Worm (Caenorhabditis elegans): Measurements from ENCODE around the gene R11G1.7.

R11G1.7 gene

DNA sequence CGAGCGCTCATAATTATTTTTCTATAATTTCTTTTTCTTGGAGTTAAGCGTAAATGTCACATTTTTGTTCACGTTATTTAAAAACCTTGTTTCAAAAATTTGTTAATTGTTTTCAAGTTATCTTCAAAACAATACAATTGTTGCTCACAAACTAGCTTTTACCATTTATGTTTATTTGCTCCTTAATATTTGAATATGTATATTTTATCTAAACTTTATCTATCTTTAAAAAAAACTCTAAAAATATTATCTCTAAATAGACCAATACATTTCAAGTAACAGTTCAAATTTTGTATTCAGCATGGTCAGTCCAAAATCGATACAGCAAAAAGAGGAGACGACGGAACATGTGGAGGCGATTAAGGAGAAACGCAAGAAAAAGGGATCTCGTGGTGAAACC is at the start of gene R11G1.7:
Gene R11G1.7, plus strand, starts transcription at position 301 of the 400 bp plus-strand sequence.
- TF ChIP-seq W03F9.2 (tag; optimal IDR thresholded peaks at IDR 0.05) (no peak), dao-5 (tag; optimal IDR thresholded peaks at IDR 0.05) (no peak), him-1 (tag; optimal IDR thresholded peaks at IDR 0.05) (no peak)

- TF ChIP-seq him-1 (tag; optimal IDR thresholded peaks at IDR 0.05) (no peak), W03F9.2 (tag; optimal IDR thresholded peaks at IDR 0.05) (no peak), dao-5 (tag; optimal IDR thresholded peaks at IDR 0.05) (no peak)
Observed at ce11 chrX:3610442-3610841, 45.6 kb upstream of the R11G1.7 start.

DNA sequence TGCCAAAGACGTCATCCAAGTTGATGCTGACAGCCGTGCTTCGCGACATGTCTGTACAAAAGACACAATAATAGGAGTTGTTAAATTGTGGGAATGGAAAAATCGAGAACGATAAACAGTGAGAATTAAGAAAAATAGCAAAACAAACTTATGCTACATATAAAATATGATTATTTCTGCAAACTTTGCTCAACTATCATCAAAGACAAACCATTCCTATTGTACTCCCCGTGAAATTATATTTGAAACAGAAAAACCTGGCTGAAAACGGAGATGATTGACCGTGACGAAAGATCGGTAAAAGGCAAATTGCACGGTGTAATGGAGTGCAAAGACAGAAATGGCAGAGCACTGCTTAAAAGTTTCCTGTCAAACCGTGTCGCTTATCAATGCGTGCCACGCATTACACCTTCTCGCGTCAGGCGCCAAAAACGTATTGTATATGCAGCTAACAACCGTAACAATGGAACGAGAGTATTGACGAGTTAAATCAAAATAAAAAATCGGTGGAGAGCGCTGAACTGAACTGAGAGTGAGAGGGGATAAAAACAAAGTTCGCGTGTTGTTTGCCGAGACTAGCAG is 44.9 kb upstream of the R11G1.7 start, which contains the start of gene C18B2.5:
Gene C18B2.5, minus strand, starts transcription at position 51 of the 582 bp plus-strand sequence.
- TF ChIP-seq W03F9.2 (tag; optimal IDR thresholded peaks at IDR 0.05) = no peak
- no peak for TF ChIP-seq dao-5 (tag; optimal IDR thresholded peaks at IDR 0.05)
- TF ChIP-seq him-1 (tag; optimal IDR thresholded peaks at IDR 0.05) = no peak

- TF ChIP-seq W03F9.2 (tag; optimal IDR thresholded peaks at IDR 0.05) (no peak), dao-5 (tag; optimal IDR thresholded peaks at IDR 0.05) (no peak), him-1 (tag; optimal IDR thresholded peaks at IDR 0.05) (no peak)
Observed at ce11 chrX:3611740-3612139, 44.3 kb upstream of the R11G1.7 start.

ce11 chrX:3613665-3614064 is 42.4 kb upstream of the R11G1.7 start:
- TF ChIP-seq W03F9.2 (tag; optimal IDR thresholded peaks at IDR 0.05) (no peak), dao-5 (tag; optimal IDR thresholded peaks at IDR 0.05) (no peak), him-1 (tag; optimal IDR thresholded peaks at IDR 0.05) (no peak)

- TF ChIP-seq dao-5 (tag; optimal IDR thresholded peaks at IDR 0.05) (no peak), him-1 (tag; optimal IDR thresholded peaks at IDR 0.05) (no peak), W03F9.2 (tag; optimal IDR thresholded peaks at IDR 0.05) (no peak)
Observed at ce11 chrX:3617218-3617617, 38.9 kb upstream of the R11G1.7 start, which contains the start of gene del-9. del-9 (minus strand) TSS chrX:3617318.

ce11 chrX:3618842-3619241 is 37.2 kb upstream of the R11G1.7 start:
- TF ChIP-seq him-1 (tag; optimal IDR thresholded peaks at IDR 0.05) = no peak
- no peak for TF ChIP-seq dao-5 (tag; optimal IDR thresholded peaks at IDR 0.05)
- no peak for TF ChIP-seq W03F9.2 (tag; optimal IDR thresholded peaks at IDR 0.05)

DNA sequence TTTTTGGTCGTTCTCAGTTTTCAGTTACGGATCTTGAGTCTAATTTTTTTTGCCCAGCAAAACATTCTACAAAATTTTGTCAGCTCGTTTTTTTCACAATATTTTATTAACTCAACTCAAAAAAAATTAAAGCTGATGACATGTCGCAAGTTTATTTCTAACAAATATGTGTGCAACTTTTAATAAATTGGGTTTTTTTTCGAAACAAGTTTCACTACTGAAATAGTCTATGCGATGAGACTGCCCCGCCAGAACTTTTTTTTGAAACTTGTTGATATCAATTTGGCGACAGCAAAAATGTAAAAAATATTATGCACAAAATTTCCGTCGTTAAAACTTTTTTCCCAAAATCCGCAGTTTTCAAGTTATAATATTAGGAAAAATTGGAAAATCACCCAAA is 32.9 kb upstream of the R11G1.7 start, which contains the start of gene C18B2.2:
Gene C18B2.2, plus strand, starts transcription at position 301 of the 400 bp plus-strand sequence.
- TF ChIP-seq dao-5 (tag; optimal IDR thresholded peaks at IDR 0.05) = no peak
- TF ChIP-seq him-1 (tag; optimal IDR thresholded peaks at IDR 0.05) = no peak
- TF ChIP-seq W03F9.2 (tag; optimal IDR thresholded peaks at IDR 0.05) = no peak

DNA sequence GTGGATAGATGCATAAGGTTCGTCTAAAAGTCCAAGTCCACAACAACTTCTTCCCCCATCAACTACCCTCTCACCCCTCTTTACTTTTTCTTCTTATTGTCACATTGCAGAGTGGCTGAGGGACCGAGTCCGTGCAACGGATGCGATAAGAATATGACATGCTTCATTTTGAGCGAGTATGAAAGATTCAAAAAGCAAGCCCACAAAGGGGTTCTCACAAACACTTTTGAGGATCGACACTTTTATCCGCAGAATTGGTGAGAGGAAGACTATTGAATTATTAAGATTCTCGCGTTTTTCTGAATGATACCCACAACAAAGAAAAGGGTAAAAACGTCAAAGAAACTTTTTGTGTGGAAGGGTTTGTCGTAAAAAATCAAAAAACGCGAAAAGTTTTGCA is 30.5 kb upstream of the R11G1.7 start:
- TF ChIP-seq dao-5 (tag; optimal IDR thresholded peaks at IDR 0.05) (no peak), him-1 (tag; optimal IDR thresholded peaks at IDR 0.05) (no peak), W03F9.2 (tag; optimal IDR thresholded peaks at IDR 0.05) (no peak)

ce11 chrX:3628016-3628415 is 28.1 kb upstream of the R11G1.7 start, which contains the start of gene vep-2:
vep-2 (plus strand) TSS chrX:3628316.
- TF ChIP-seq dao-5 (tag; optimal IDR thresholded peaks at IDR 0.05) (no peak), him-1 (tag; optimal IDR thresholded peaks at IDR 0.05) (no peak), W03F9.2 (tag; optimal IDR thresholded peaks at IDR 0.05) (no peak)

DNA sequence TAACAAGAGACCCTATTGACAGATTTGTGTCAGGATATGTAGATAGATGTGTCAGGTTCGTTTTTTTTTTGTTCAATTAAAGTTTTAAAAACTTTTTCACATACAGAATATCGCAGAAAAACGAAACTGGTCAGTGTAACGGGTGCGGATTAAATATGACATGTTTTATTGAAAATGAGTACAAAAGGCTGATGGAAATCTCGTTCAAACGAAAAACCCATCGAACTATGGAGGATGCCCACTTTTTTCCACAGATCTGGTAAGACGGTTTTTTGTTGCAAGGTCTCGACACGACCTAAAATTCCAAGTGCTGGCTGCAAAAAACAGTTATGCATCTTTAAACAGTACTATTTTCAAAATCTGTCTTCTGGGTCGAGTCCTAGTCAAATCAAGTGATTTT is 26.0 kb upstream of the R11G1.7 start:
- TF ChIP-seq W03F9.2 (tag; optimal IDR thresholded peaks at IDR 0.05) (no peak), dao-5 (tag; optimal IDR thresholded peaks at IDR 0.05) (no peak)

DNA sequence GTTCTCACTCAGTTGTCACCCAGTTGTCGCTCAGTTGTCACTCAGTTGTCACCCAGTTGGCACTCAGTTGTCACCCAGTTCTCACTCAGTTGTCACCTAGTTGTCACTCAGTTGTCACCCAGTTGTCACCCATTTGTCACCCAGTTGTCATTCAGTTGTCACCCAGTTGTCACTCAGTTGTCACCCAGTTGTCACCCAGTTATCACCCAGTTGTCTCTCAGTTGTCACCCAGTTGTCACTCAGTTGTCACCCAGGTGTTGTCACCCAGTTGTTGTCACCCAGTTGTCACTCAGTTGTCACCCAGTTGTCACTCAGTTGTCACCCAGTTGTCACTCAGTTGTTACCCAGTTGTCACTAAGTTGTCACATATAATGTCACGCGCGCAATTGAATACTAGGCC is 24.5 kb upstream of the R11G1.7 start:
- TF ChIP-seq dao-5 (tag; optimal IDR thresholded peaks at IDR 0.05) (no peak), him-1 (tag; optimal IDR thresholded peaks at IDR 0.05) (no peak), W03F9.2 (tag; optimal IDR thresholded peaks at IDR 0.05) (no peak)

ce11 chrX:3633654-3634053 is 22.4 kb upstream of the R11G1.7 start, which contains the start of gene gst-11:
gst-11 (minus strand) TSS chrX:3633754.
- TF ChIP-seq W03F9.2 (tag; optimal IDR thresholded peaks at IDR 0.05) = no peak
- no peak for TF ChIP-seq him-1 (tag; optimal IDR thresholded peaks at IDR 0.05)
- TF ChIP-seq dao-5 (tag; optimal IDR thresholded peaks at IDR 0.05) = no peak

ce11 chrX:3634782-3635181 is 21.3 kb upstream of the R11G1.7 start:
- no peak for TF ChIP-seq him-1 (tag; optimal IDR thresholded peaks at IDR 0.05)
- TF ChIP-seq dao-5 (tag; optimal IDR thresholded peaks at IDR 0.05) = no peak

DNA sequence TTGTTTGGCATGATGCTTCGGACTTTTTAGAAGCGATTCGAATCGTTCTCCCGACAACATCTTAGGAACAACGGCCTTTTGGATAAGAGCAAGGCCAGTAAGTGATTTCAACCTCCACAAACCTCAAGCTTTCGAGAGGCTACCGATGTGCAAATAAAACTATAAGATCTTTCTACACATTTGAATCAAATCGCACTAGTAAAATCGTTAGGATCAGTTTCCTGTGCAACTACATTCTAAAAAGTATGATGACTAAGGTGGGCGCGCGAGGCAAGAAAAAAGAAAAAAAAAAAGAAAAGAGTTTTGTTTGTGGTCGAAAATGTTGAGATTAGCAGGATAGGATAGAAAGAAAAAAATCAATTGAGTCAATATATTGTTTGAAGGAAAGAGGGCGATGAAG is 11.3 kb upstream of the R11G1.7 start, which contains the start of gene tmem-24:
Gene tmem-24, minus strand, starts transcription at position 101 of the 400 bp plus-strand sequence.
- TF ChIP-seq W03F9.2 (tag; optimal IDR thresholded peaks at IDR 0.05) (no peak), dao-5 (tag; optimal IDR thresholded peaks at IDR 0.05) (no peak), him-1 (tag; optimal IDR thresholded peaks at IDR 0.05) (no peak)

Data from whole organism, L4/young adult.